Fruit fly (Drosophila melanogaster) whole organism, embryonic: ENCODE measurements around the gene ct.
A peak's percentile ranks its signal among the peaks of the same experiment; 100 is the strongest.

Source experiments
- B-H2 ChIP-seq: fragments of 200-800 bp; sonication (Bioruptor generic); optimal IDR thresholded peaks from 2 replicates; lab custom pipeline; 2018; ENCODE audit warnings: missing biosample characterization, mild to moderate bottlenecking, missing genetic modification characterization
- Blimp-1 ChIP-seq: fragments of 200-800 bp; sonication (Bioruptor generic); optimal IDR thresholded peaks from 3 replicates; lab custom pipeline; 2018; ENCODE audit warnings: missing biosample characterization, missing genetic modification characterization, mild to moderate bottlenecking, moderate library complexity, missing genetic modification reagents
- CG11093 ChIP-seq: fragments of 200-800 bp; sonication (Bioruptor generic); IDR thresholded peaks from 3 replicates; pipeline ENCODE4 v1.3.6; 2022; ENCODE audit warnings: missing biosample characterization, missing genetic modification characterization
- CG12155 ChIP-seq: fragments of 200-800 bp; sonication (Bioruptor generic); optimal IDR thresholded peaks from 3 replicates; lab custom pipeline; 2016; ENCODE audit warnings: missing biosample characterization, missing genetic modification characterization
- CG13287 ChIP-seq: fragments of 200-800 bp; sonication (Bioruptor generic); IDR thresholded peaks from 2 replicates; pipeline ENCODE4 v1.3.6; 2022; ENCODE audit warnings: missing biosample characterization, missing genetic modification characterization; ENCODE audit not compliant: partially characterized antibody
- CG13424 ChIP-seq: fragments of 200-800 bp; sonication (Bioruptor generic); optimal IDR thresholded peaks from 2 replicates; lab custom pipeline; 2019; ENCODE audit warnings: missing biosample characterization, mild to moderate bottlenecking, missing genetic modification characterization, moderate library complexity
- CG13775 ChIP-seq: fragments of 200-800 bp; sonication (Bioruptor generic); optimal IDR thresholded peaks from 3 replicates; lab custom pipeline; 2017; ENCODE audit warnings: missing biosample characterization, mild to moderate bottlenecking, missing genetic modification characterization
- CG14860 ChIP-seq: fragments of 200-800 bp; sonication (Bioruptor generic); IDR thresholded peaks from 3 replicates; pipeline ENCODE4 v1.3.6; 2022; ENCODE audit warnings: missing biosample characterization, missing genetic modification characterization; ENCODE audit not compliant: partially characterized antibody
- CG15073 ChIP-seq: fragments of 200-800 bp; sonication (Bioruptor generic); optimal IDR thresholded peaks from 2 replicates; lab custom pipeline; 2016; ENCODE audit warnings: missing biosample characterization, missing genetic modification characterization
- CG15601 ChIP-seq: fragments of 200-800 bp; sonication (Bioruptor generic); optimal IDR thresholded peaks from 3 replicates; lab custom pipeline; 2019; ENCODE audit warnings: missing biosample characterization, mild to moderate bottlenecking, missing genetic modification characterization, moderate library complexity
- CG2116 ChIP-seq: fragments of 200-800 bp; sonication (Bioruptor generic); optimal IDR thresholded peaks from 3 replicates; lab custom pipeline; 2018; ENCODE audit warnings: missing biosample characterization, mild to moderate bottlenecking, missing genetic modification characterization
- CG31224 ChIP-seq: fragments of 200-800 bp; sonication (Bioruptor generic); IDR thresholded peaks from 2 replicates; pipeline ENCODE4 v1.3.6; 2022; ENCODE audit warnings: missing biosample characterization, missing genetic modification characterization
- CG31441 ChIP-seq: fragments of 200-800 bp; sonication (Bioruptor generic); IDR thresholded peaks from 2 replicates; pipeline ENCODE4 v1.3.6; 2022; ENCODE audit warnings: missing biosample characterization, missing genetic modification characterization
- CG32532 ChIP-seq: fragments of 200-800 bp; sonication (Bioruptor generic); IDR thresholded peaks from 2 replicates; pipeline ENCODE4 v1.3.6; 2022; ENCODE audit warnings: missing biosample characterization, missing genetic modification characterization
- CG32772 ChIP-seq: fragments of 200-800 bp; sonication (Bioruptor generic); IDR thresholded peaks from 2 replicates; pipeline ENCODE4 v1.3.6; 2022; ENCODE audit warnings: missing biosample characterization, missing genetic modification characterization
- CG33557 ChIP-seq: fragments of 200-800 bp; sonication (Bioruptor generic); optimal IDR thresholded peaks from 2 replicates; lab custom pipeline; 2019; ENCODE audit warnings: missing biosample characterization, mild to moderate bottlenecking, missing genetic modification characterization, moderate library complexity
- CG6175 ChIP-seq: fragments of 200-800 bp; sonication (Bioruptor generic); IDR thresholded peaks from 3 replicates; pipeline ENCODE4 v1.3.6; 2022; ENCODE audit warnings: missing biosample characterization, missing genetic modification characterization
- CG7745 ChIP-seq: fragments of 200-800 bp; sonication (Bioruptor generic); optimal IDR thresholded peaks from 2 replicates; lab custom pipeline; 2018; ENCODE audit warnings: missing biosample characterization, mild to moderate bottlenecking, missing genetic modification characterization, moderate library complexity
- CG8388 ChIP-seq: fragments of 200-800 bp; sonication (Bioruptor generic); optimal IDR thresholded peaks from 2 replicates; lab custom pipeline; 2019; ENCODE audit warnings: missing biosample characterization, mild to moderate bottlenecking, missing genetic modification characterization, moderate library complexity
- CkIIα-i1 ChIP-seq: fragments of 200-800 bp; sonication (Bioruptor generic); IDR thresholded peaks from 2 replicates; pipeline ENCODE4 v1.3.6; 2022; ENCODE audit warnings: missing biosample characterization, missing genetic modification characterization
- E2f1 ChIP-seq: fragments of 200-800 bp; sonication (Bioruptor generic); IDR thresholded peaks from 2 replicates; pipeline ENCODE4 v1.3.6; 2022; ENCODE audit warnings: missing biosample characterization, missing genetic modification characterization
- Gug ChIP-seq: fragments of 200-800 bp; sonication (Bioruptor generic); IDR thresholded peaks from 4 replicates; pipeline ENCODE4 v1.3.6; 2022; ENCODE audit warnings: missing biosample characterization, missing genetic modification characterization
- Hand ChIP-seq: fragments of 200-800 bp; sonication (Bioruptor generic); optimal IDR thresholded peaks from 2 replicates; lab custom pipeline; 2017; ENCODE audit warnings: mild to moderate bottlenecking, missing biosample characterization, missing genetic modification reagents, missing genetic modification characterization
- Jarid2 ChIP-seq: fragments of 200-800 bp; sonication (Bioruptor generic); optimal IDR thresholded peaks from 3 replicates; lab custom pipeline; 2017; ENCODE audit warnings: mild to moderate bottlenecking, missing biosample characterization, missing genetic modification reagents, missing genetic modification characterization
- MTF-1 ChIP-seq: fragments of 200-800 bp; sonication (Bioruptor generic); optimal IDR thresholded peaks from 2 replicates; lab custom pipeline; 2018; ENCODE audit warnings: missing biosample characterization, mild to moderate bottlenecking, missing genetic modification characterization, borderline replicate concordance
- Max ChIP-seq: fragments of 200-800 bp; sonication (Bioruptor generic); optimal IDR thresholded peaks from 2 replicates; lab custom pipeline; 2016; ENCODE audit warnings: missing biosample characterization, mild to moderate bottlenecking, missing genetic modification characterization
- NC2α ChIP-seq: fragments of 200-800 bp; sonication (Bioruptor generic); optimal IDR thresholded peaks from 2 replicates; lab custom pipeline; 2016; ENCODE audit warnings: missing biosample characterization, missing genetic modification characterization
- Nf-YB ChIP-seq: fragments of 200-800 bp; sonication (Bioruptor generic); optimal IDR thresholded peaks from 3 replicates; lab custom pipeline; 2019; ENCODE audit warnings: missing biosample characterization, mild to moderate bottlenecking, missing genetic modification characterization, moderate library complexity
- Side ChIP-seq: fragments of 200-800 bp; sonication (Bioruptor generic); optimal IDR thresholded peaks from 2 replicates; lab custom pipeline; 2016; ENCODE audit warnings: missing biosample characterization, missing genetic modification characterization
- Six4 ChIP-seq: fragments of 200-800 bp; sonication (Bioruptor generic); optimal IDR thresholded peaks from 2 replicates; lab custom pipeline; 2016; ENCODE audit warnings: missing biosample characterization, missing genetic modification characterization
- Ssrp ChIP-seq: fragments of 200-800 bp; sonication (Bioruptor generic); optimal IDR thresholded peaks from 2 replicates; lab custom pipeline; 2018; ENCODE audit warnings: missing biosample characterization, mild to moderate bottlenecking, missing genetic modification characterization, moderate library complexity
- TFAM ChIP-seq: fragments of 200-800 bp; sonication (Bioruptor generic); optimal IDR thresholded peaks from 2 replicates; lab custom pipeline; 2017; ENCODE audit warnings: missing biosample characterization, missing genetic modification characterization, inconsistent platforms
- Vsx1 ChIP-seq: fragments of 200-800 bp; sonication (Bioruptor generic); optimal IDR thresholded peaks from 2 replicates; lab custom pipeline; 2017; ENCODE audit warnings: missing biosample characterization, mild to moderate bottlenecking, missing genetic modification characterization, missing genetic modification reagents
- YL-1 ChIP-seq: fragments of 200-800 bp; sonication (Bioruptor generic); optimal IDR thresholded peaks from 3 replicates; lab custom pipeline; 2017; ENCODE audit warnings: missing biosample characterization, mild to moderate bottlenecking, missing genetic modification characterization
- bigmax ChIP-seq: fragments of 200-800 bp; sonication (Bioruptor generic); optimal IDR thresholded peaks from 2 replicates; lab custom pipeline; 2018; ENCODE audit warnings: missing biosample characterization, mild to moderate bottlenecking, missing genetic modification characterization
- bowl ChIP-seq: fragments of 200-800 bp; sonication (Bioruptor generic); IDR thresholded peaks from 2 replicates; pipeline ENCODE4 v1.3.6; 2022; ENCODE audit warnings: missing biosample characterization, missing genetic modification characterization
- bsh ChIP-seq, 2 experiments: fragments of 200-800 bp; sonication (Bioruptor generic); optimal IDR thresholded peaks; 2 replicates each; lab custom pipeline; 2017 to 2018; ENCODE audit warnings: mild to moderate bottlenecking in 2 of 2, missing biosample characterization in 2 of 2, missing genetic modification characterization in 2 of 2, moderate library complexity in 1 of 2
- chn ChIP-seq: fragments of 200-800 bp; sonication (Bioruptor generic); optimal IDR thresholded peaks from 2 replicates; lab custom pipeline; 2016; ENCODE audit warnings: missing biosample characterization, missing genetic modification characterization
- corto ChIP-seq: fragments of 200-800 bp; sonication (Bioruptor generic); optimal IDR thresholded peaks from 2 replicates; lab custom pipeline; 2016; ENCODE audit warnings: missing biosample characterization, mild to moderate bottlenecking, missing genetic modification characterization, moderate library complexity
- croc ChIP-seq: fragments of 200-800 bp; sonication (Bioruptor generic); conservative IDR thresholded peaks from 3 replicates; pipeline ENCODE4 v1.3.6; 2022; ENCODE audit warnings: missing biosample characterization, missing genetic modification characterization
- cwo ChIP-seq: fragments of 200-800 bp; sonication (Bioruptor generic); optimal IDR thresholded peaks from 3 replicates; lab custom pipeline; 2017; ENCODE audit warnings: missing biosample characterization, missing genetic modification characterization, mild to moderate bottlenecking, moderate library complexity, missing genetic modification reagents
- mirr ChIP-seq: fragments of 200-800 bp; sonication (Bioruptor generic); optimal IDR thresholded peaks from 3 replicates; lab custom pipeline; 2018; ENCODE audit warnings: missing biosample characterization, mild to moderate bottlenecking, missing genetic modification characterization
- phol ChIP-seq: fragments of 200-800 bp; sonication (Bioruptor generic); optimal IDR thresholded peaks from 3 replicates; lab custom pipeline; 2018; ENCODE audit warnings: missing biosample characterization, mild to moderate bottlenecking, missing genetic modification characterization, moderate library complexity
- sd ChIP-seq: fragments of 200-800 bp; sonication (Bioruptor generic); optimal IDR thresholded peaks from 3 replicates; lab custom pipeline; 2018; ENCODE audit warnings: missing biosample characterization, mild to moderate bottlenecking, missing genetic modification characterization, moderate library complexity
- shn ChIP-seq: fragments of 200-800 bp; sonication (Bioruptor generic); optimal IDR thresholded peaks from 3 replicates; lab custom pipeline; 2016; ENCODE audit warnings: missing biosample characterization, missing genetic modification characterization
- sug ChIP-seq: fragments of 200-800 bp; optimal IDR thresholded peaks from 2 replicates; lab custom pipeline; 2019; ENCODE audit warnings: missing biosample characterization, mild to moderate bottlenecking, missing genetic modification characterization, moderate library complexity
- vnd ChIP-seq: fragments of 200-800 bp; sonication (Bioruptor generic); IDR thresholded peaks from 3 replicates; pipeline ENCODE4 v1.3.6; 2022; ENCODE audit warnings: missing biosample characterization, missing genetic modification characterization; ENCODE audit not compliant: partially characterized antibody
- zen ChIP-seq: fragments of 200-800 bp; sonication (Bioruptor generic); optimal IDR thresholded peaks from 3 replicates; lab custom pipeline; 2018; ENCODE audit warnings: missing biosample characterization, mild to moderate bottlenecking, missing genetic modification characterization, moderate library complexity
- zf30C ChIP-seq: fragments of 200-800 bp; sonication (Bioruptor generic); optimal IDR thresholded peaks from 3 replicates; lab custom pipeline; 2018; ENCODE audit warnings: missing biosample characterization, mild to moderate bottlenecking, missing genetic modification characterization

The ct gene

DNA sequence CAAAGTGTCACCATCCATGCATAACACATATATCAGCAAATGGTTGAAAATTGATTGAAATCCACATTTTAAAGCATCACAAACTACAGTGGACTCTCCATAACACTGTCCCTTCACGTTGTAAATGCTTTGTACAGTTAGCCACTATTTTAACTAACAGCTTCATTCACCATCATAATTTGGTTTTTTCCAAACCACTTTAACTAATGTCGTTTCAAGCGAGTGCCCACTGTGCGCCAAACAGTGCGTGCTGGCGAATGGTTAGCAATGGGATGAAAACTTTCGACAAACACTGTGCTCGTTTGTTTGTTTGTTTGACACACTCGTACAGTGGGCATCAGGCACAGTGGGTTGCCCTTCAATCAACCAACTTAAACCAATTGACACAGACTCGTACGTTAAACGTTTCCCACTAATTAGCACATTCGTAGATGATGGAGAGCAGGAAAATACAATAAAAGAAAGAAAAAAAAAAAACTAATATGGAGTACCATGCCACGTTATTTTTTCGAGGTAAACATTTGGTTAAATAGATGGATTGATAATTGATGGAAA lies 92.1 kb downstream of the ct start (continued):
- TF ChIP-seq CG15601 = peak; percentile 74
- peak; percentile 70 for TF ChIP-seq sd (tag; lab: Kevin White, UChicago)
- TF ChIP-seq bowl = peak; percentile 90
- TF ChIP-seq CG32532 (GFP tag; lab: Robert Waterston, UW) = peak; percentile 95
- peak; percentile 96 for TF ChIP-seq Gug (GFP tag; lab: Robert Waterston, UW)
- peak; percentile 85 for TF ChIP-seq Blimp-1
- TF ChIP-seq CG7745 (tag; lab: Kevin White, UChicago) = no peak
- TF ChIP-seq CG12155 (GFP tag; lab: Kevin White, UChicago) = peak; percentile 92
- peak; percentile 85 for TF ChIP-seq cwo (GFP tag; lab: Kevin White, UChicago)
- peak; percentile 92 for TF ChIP-seq CG13424
- TF ChIP-seq Side (GFP tag; lab: Kevin White, UChicago) = peak; percentile 71
- TF ChIP-seq Nf-YB (GFP tag; lab: Kevin White, UChicago) = peak; percentile 44
- peak; percentile 94 for TF ChIP-seq E2f1 (GFP tag; lab: Robert Waterston, UW)
- peak; percentile 74 for TF ChIP-seq Ssrp (tag; lab: Kevin White, UChicago)
- peak; percentile 97 for TF ChIP-seq mirr
- TF ChIP-seq CG11093 (GFP tag; lab: Robert Waterston, UW) = peak; percentile 92
- peak in 1 of 2 experiments; percentile 90 for TF ChIP-seq bsh (GFP tag; optimal IDR thresholded peaks at IDR 0.05; lab: Kevin White, UChicago)
- TF ChIP-seq bigmax (GFP tag; lab: Kevin White, UChicago) = peak; percentile 31
- TF ChIP-seq YL-1 (GFP tag; lab: Kevin White, UChicago) = peak; percentile 14
- no peak for TF ChIP-seq TFAM
- TF ChIP-seq Vsx1 (GFP tag; lab: Kevin White, UChicago) = peak; percentile 56
- peak; percentile 95 for TF ChIP-seq B-H2 (GFP tag; lab: Kevin White, UChicago)
- TF ChIP-seq MTF-1 (GFP tag; lab: Kevin White, UChicago) = peak; percentile 77
- peak; percentile 89 for TF ChIP-seq phol (tag; lab: Kevin White, UChicago)
- peak; percentile 82 for TF ChIP-seq Hand
- peak; percentile 84 for TF ChIP-seq CG31224 (GFP tag; lab: Robert Waterston, UW)
- TF ChIP-seq Max = peak; percentile 74
- no peak for TF ChIP-seq CG14860 (GFP tag; lab: Robert Waterston, UW)
- peak; percentile 87 for TF ChIP-seq croc (GFP tag; lab: Robert Waterston, UW)
- TF ChIP-seq CkIIα-i1 (GFP tag; lab: Robert Waterston, UW) = peak; percentile 9; the same call in 1 of the 2 replicates
- TF ChIP-seq CG32772 (GFP tag; lab: Robert Waterston, UW) = peak; percentile 93
- TF ChIP-seq CG13775 (GFP tag; lab: Kevin White, UChicago) = peak; percentile 76
- no peak for TF ChIP-seq zf30C (GFP tag; lab: Kevin White, UChicago)
- peak; percentile 37 for TF ChIP-seq CG2116 (GFP tag; lab: Kevin White, UChicago)
- TF ChIP-seq CG31441 (GFP tag; lab: Robert Waterston, UW) = peak; percentile 89
- TF ChIP-seq sug (tag; lab: Kevin White, UChicago) = peak; percentile 88
- no peak for TF ChIP-seq CG13287 (GFP tag; lab: Robert Waterston, UW)
- TF ChIP-seq CG8388 (GFP tag; lab: Kevin White, UChicago) = peak; percentile 98
- TF ChIP-seq NC2α (GFP tag; lab: Kevin White, UChicago) = peak; percentile 80
- peak; percentile 59 for TF ChIP-seq zen (tag; lab: Kevin White, UChicago)
- peak; percentile 31 for TF ChIP-seq CG33557
- TF ChIP-seq chn (GFP tag; lab: Kevin White, UChicago) = peak; percentile 92
- TF ChIP-seq CG15073 (GFP tag; lab: Kevin White, UChicago) = peak; percentile 73
- no peak for TF ChIP-seq vnd
- peak; percentile 50 for TF ChIP-seq corto (GFP tag; lab: Kevin White, UChicago)
- peak; percentile 86 for TF ChIP-seq Six4 (GFP tag; lab: Kevin White, UChicago)
- peak; percentile 91 for TF ChIP-seq CG6175
- peak; percentile 90 for TF ChIP-seq shn (GFP tag; lab: Kevin White, UChicago)
- TF ChIP-seq Jarid2 (GFP tag; lab: Kevin White, UChicago) = peak; percentile 65
